Fruit fly (Drosophila melanogaster) S2 (cell line): ENCODE data around the gene CG14280.

Experiments
- CG8478 ChIP-seq: fragments of >200 bp; optimal IDR thresholded peaks from 2 replicates; lab custom pipeline; 2018
- CTCF ChIP-seq, 2 experiments: fragments of >200 bp; optimal IDR thresholded peaks; 2 replicates each; lab custom pipeline; 2018

- no peak for TF ChIP-seq CG8478 (lab: Kevin White, UChicago)
- TF ChIP-seq CTCF (optimal IDR thresholded peaks at IDR 0.05; lab: Kevin White, UChicago), result no peak
Measured at dm6 chr3R:19297595-19297994, 41.0 kb downstream of the CG14280 start, which contains the start of gene CG44174.
